Fruit fly (Drosophila melanogaster) whole organism, embryonic: ENCODE data around the gene CG42342.

Experiments used
- Atf-2 ChIP-seq: fragments of 200-800 bp; sonication (Bioruptor generic); optimal IDR thresholded peaks from 2 replicates; lab custom pipeline; 2016; ENCODE audit warnings: missing biosample characterization, missing genetic modification characterization
- B-H1 ChIP-seq: fragments of 200-800 bp; sonication (Bioruptor generic); IDR thresholded peaks from 3 replicates; pipeline ENCODE4 v1.3.6; 2022; ENCODE audit warnings: missing biosample characterization, missing genetic modification characterization
- Bgb ChIP-seq: fragments of 200-800 bp; sonication (Bioruptor generic); IDR thresholded peaks from 2 replicates; pipeline ENCODE4 v1.3.6; 2022; ENCODE audit warnings: missing biosample characterization, missing genetic modification characterization; ENCODE audit not compliant: partially characterized antibody
- BtbVII ChIP-seq: fragments of 200-800 bp; sonication (Bioruptor generic); optimal IDR thresholded peaks from 3 replicates; lab custom pipeline; 2017; ENCODE audit warnings: missing biosample characterization, mild to moderate bottlenecking, missing genetic modification characterization
- CG10366 ChIP-seq: fragments of 200-800 bp; sonication (Bioruptor generic); IDR thresholded peaks from 2 replicates; pipeline ENCODE4 v1.3.6; 2022; ENCODE audit warnings: missing biosample characterization, missing genetic modification characterization
- CG11696 ChIP-seq: fragments of 200-800 bp; sonication (Bioruptor generic); IDR thresholded peaks from 2 replicates; pipeline ENCODE4 v1.3.6; 2022; ENCODE audit warnings: missing biosample characterization, missing genetic modification characterization
- CG15479 ChIP-seq: fragments of 200-800 bp; sonication (Bioruptor generic); optimal IDR thresholded peaks from 3 replicates; lab custom pipeline; 2019; ENCODE audit warnings: missing biosample characterization, mild to moderate bottlenecking, missing genetic modification characterization, moderate library complexity
- CG1647 ChIP-seq: fragments of 200-800 bp; sonication (Bioruptor generic); optimal IDR thresholded peaks from 3 replicates; lab custom pipeline; 2016; ENCODE audit warnings: missing biosample characterization, missing genetic modification characterization
- CG17361 ChIP-seq: fragments of 200-800 bp; sonication (Bioruptor generic); IDR thresholded peaks from 3 replicates; pipeline ENCODE4 v1.3.6; 2022; ENCODE audit warnings: missing biosample characterization, missing genetic modification characterization
- CG17612 ChIP-seq: fragments of 200-800 bp; sonication (Bioruptor generic); IDR thresholded peaks from 2 replicates; pipeline ENCODE4 v1.3.6; 2022; ENCODE audit warnings: missing biosample characterization, missing genetic modification characterization
- CG18011 ChIP-seq: fragments of 200-800 bp; sonication (Bioruptor generic); optimal IDR thresholded peaks from 2 replicates; lab custom pipeline; 2017; ENCODE audit warnings: missing biosample characterization, missing genetic modification characterization, mild to moderate bottlenecking, moderate library complexity, missing genotype
- CG18764 ChIP-seq: fragments of 200-800 bp; sonication (Bioruptor generic); optimal IDR thresholded peaks from 3 replicates; lab custom pipeline; 2016; ENCODE audit warnings: missing biosample characterization, missing genetic modification characterization
- CG2129 ChIP-seq: fragments of 200-800 bp; sonication (Bioruptor generic); IDR thresholded peaks from 2 replicates; pipeline ENCODE4 v1.3.6; 2022; ENCODE audit warnings: missing biosample characterization, missing genetic modification characterization; ENCODE audit not compliant: partially characterized antibody
- CG30431 ChIP-seq: fragments of 200-800 bp; sonication (Bioruptor generic); optimal IDR thresholded peaks from 2 replicates; lab custom pipeline; 2017; ENCODE audit warnings: missing biosample characterization, missing genetic modification characterization
- CG34422 ChIP-seq: fragments of 200-800 bp; sonication (Bioruptor generic); IDR thresholded peaks from 3 replicates; pipeline ENCODE4 v1.3.6; 2022; ENCODE audit warnings: missing biosample characterization, missing genetic modification characterization
- CG42726 ChIP-seq: fragments of 200-800 bp; sonication (Bioruptor generic); IDR thresholded peaks from 2 replicates; pipeline ENCODE4 v1.3.6; 2022; ENCODE audit warnings: missing biosample characterization, missing genetic modification characterization; ENCODE audit not compliant: partially characterized antibody
- CG4282 ChIP-seq: fragments of 200-800 bp; sonication (Bioruptor generic); optimal IDR thresholded peaks from 2 replicates; lab custom pipeline; 2016; ENCODE audit warnings: missing biosample characterization, missing genetic modification characterization
- CG43689 ChIP-seq: fragments of 200-800 bp; sonication (Bioruptor generic); IDR thresholded peaks from 2 replicates; pipeline ENCODE4 v1.3.6; 2022; ENCODE audit warnings: missing biosample characterization, missing genetic modification characterization
- CG4730 ChIP-seq: fragments of 200-800 bp; sonication (Bioruptor generic); IDR thresholded peaks from 2 replicates; pipeline ENCODE4 v1.3.6; 2022; ENCODE audit warnings: missing biosample characterization, missing genetic modification characterization
- CG7357 ChIP-seq: fragments of 200-800 bp; sonication (Bioruptor generic); IDR thresholded peaks from 3 replicates; pipeline ENCODE4 v1.3.6; 2022; ENCODE audit warnings: missing biosample characterization, missing genetic modification characterization
- CG9876 ChIP-seq: fragments of 200-800 bp; sonication (Bioruptor generic); optimal IDR thresholded peaks from 2 replicates; lab custom pipeline; 2016; ENCODE audit warnings: missing biosample characterization, missing genetic modification characterization
- Dbx ChIP-seq: fragments of 200-800 bp; sonication (Bioruptor generic); IDR thresholded peaks from 3 replicates; pipeline ENCODE4 v1.3.6; 2022; ENCODE audit warnings: missing biosample characterization, missing genetic modification characterization
- Dip2 ChIP-seq: fragments of 200-800 bp; sonication (Bioruptor generic); IDR thresholded peaks from 2 replicates; pipeline ENCODE4 v1.3.6; 2022; ENCODE audit warnings: missing biosample characterization, missing genetic modification characterization
- E2f1 ChIP-seq: fragments of 200-800 bp; sonication (Bioruptor generic); IDR thresholded peaks from 2 replicates; pipeline ENCODE4 v1.3.6; 2022; ENCODE audit warnings: missing biosample characterization, missing genetic modification characterization
- Ets97D ChIP-seq: fragments of 200-800 bp; sonication (Bioruptor generic); optimal IDR thresholded peaks from 3 replicates; lab custom pipeline; 2016; ENCODE audit warnings: missing biosample characterization, missing genetic modification characterization
- Hmr ChIP-seq: fragments of 200-800 bp; sonication (Bioruptor generic); optimal IDR thresholded peaks from 3 replicates; lab custom pipeline; 2017; ENCODE audit warnings: mild to moderate bottlenecking, missing biosample characterization, missing genetic modification reagents, missing genetic modification characterization
- Side ChIP-seq: fragments of 200-800 bp; sonication (Bioruptor generic); optimal IDR thresholded peaks from 2 replicates; lab custom pipeline; 2016; ENCODE audit warnings: missing biosample characterization, missing genetic modification characterization
- Sox100B ChIP-seq: fragments of 200-800 bp; sonication (Bioruptor generic); optimal IDR thresholded peaks from 3 replicates; lab custom pipeline; 2018; ENCODE audit warnings: missing biosample characterization, mild to moderate bottlenecking, missing genetic modification characterization
- Usf ChIP-seq: fragments of 200-800 bp; sonication (Bioruptor generic); optimal IDR thresholded peaks from 2 replicates; lab custom pipeline; 2017; ENCODE audit warnings: missing genotype, missing biosample characterization, missing genetic modification characterization
- Vsx1 ChIP-seq: fragments of 200-800 bp; sonication (Bioruptor generic); optimal IDR thresholded peaks from 2 replicates; lab custom pipeline; 2017; ENCODE audit warnings: missing biosample characterization, mild to moderate bottlenecking, missing genetic modification characterization, missing genetic modification reagents
- Xbp1 ChIP-seq: fragments of 200-800 bp; sonication (Bioruptor generic); optimal IDR thresholded peaks from 3 replicates; lab custom pipeline; 2016; ENCODE audit warnings: missing biosample characterization, mild to moderate bottlenecking, missing genetic modification characterization
- cas ChIP-seq: fragments of 200-800 bp; sonication (Bioruptor generic); IDR thresholded peaks from 2 replicates; pipeline ENCODE4 v1.3.6; 2022; ENCODE audit warnings: missing biosample characterization, missing genetic modification characterization
- da ChIP-seq: fragments of 200-800 bp; sonication (Bioruptor generic); optimal IDR thresholded peaks from 2 replicates; lab custom pipeline; 2016; ENCODE audit warnings: missing biosample characterization, missing genetic modification characterization
- dati ChIP-seq: fragments of 200-800 bp; sonication (Bioruptor generic); IDR thresholded peaks from 2 replicates; pipeline ENCODE4 v1.3.6; 2022; ENCODE audit warnings: missing biosample characterization, missing genetic modification characterization
- dysf ChIP-seq: fragments of 200-800 bp; sonication (Bioruptor generic); IDR thresholded peaks from 3 replicates; pipeline ENCODE4 v1.3.6; 2022; ENCODE audit warnings: missing biosample characterization, missing genetic modification characterization
- hb ChIP-seq: fragments of 200-800 bp; sonication (Bioruptor generic); IDR thresholded peaks from 3 replicates; pipeline ENCODE4 v1.3.6; 2022; ENCODE audit warnings: missing biosample characterization, missing genetic modification characterization; ENCODE audit not compliant: partially characterized antibody
- hbn ChIP-seq: fragments of 200-800 bp; sonication (Bioruptor generic); IDR thresholded peaks from 2 replicates; pipeline ENCODE4 v1.3.6; 2022; ENCODE audit warnings: missing biosample characterization, missing genetic modification characterization; ENCODE audit not compliant: partially characterized antibody
- insv ChIP-seq, 2 experiments: fragments of 200-800 bp; sonication (Bioruptor generic); optimal IDR thresholded peaks; 3 replicates each; lab custom pipeline; 2016 to 2018; ENCODE audit warnings: missing biosample characterization in 2 of 2, missing genetic modification characterization in 2 of 2
- kay ChIP-seq: fragments of 200-800 bp; sonication (Bioruptor generic); optimal IDR thresholded peaks from 2 replicates; lab custom pipeline; 2016; ENCODE audit warnings: missing biosample characterization, missing genetic modification characterization
- oc ChIP-seq: fragments of 200-800 bp; sonication (Bioruptor generic); optimal IDR thresholded peaks from 2 replicates; lab custom pipeline; 2018; ENCODE audit warnings: missing biosample characterization, mild to moderate bottlenecking, missing genetic modification characterization, moderate library complexity
- otp ChIP-seq: fragments of 200-800 bp; sonication (Bioruptor generic); IDR thresholded peaks from 3 replicates; pipeline ENCODE4, ENCODE4 v1.3.6; 2022; ENCODE audit warnings: missing biosample characterization, missing genetic modification characterization
- pzg ChIP-seq: fragments of 200-800 bp; sonication (Bioruptor generic); optimal IDR thresholded peaks from 3 replicates; lab custom pipeline; 2018; ENCODE audit warnings: missing biosample characterization, mild to moderate bottlenecking, missing genetic modification characterization, moderate library complexity
- sc ChIP-seq, 3 experiments: fragments of >200 bp in 2 of 3; fragments of 200-800 bp in 1 of 3; sonication (Bioruptor generic) in 1 of 3; optimal IDR thresholded peaks; 2 replicates in 2 of 3; 3 replicates in 1 of 3; lab custom pipeline; 2017; ENCODE audit warnings: mild to moderate bottlenecking in 1 of 3, missing biosample characterization in 1 of 3, missing genetic modification characterization in 1 of 3, missing genetic modification reagents in 1 of 3
- schlank ChIP-seq: fragments of 200-800 bp; sonication (Bioruptor generic); optimal IDR thresholded peaks from 2 replicates; lab custom pipeline; 2018; ENCODE audit warnings: missing biosample characterization, mild to moderate bottlenecking, missing genetic modification characterization
- sens ChIP-seq: fragments of 200-800 bp; sonication (Bioruptor generic); peaks from one replicate; lab custom pipeline; 2016; ENCODE audit warnings: missing biosample characterization, missing genetic modification characterization
- shn ChIP-seq: fragments of 200-800 bp; sonication (Bioruptor generic); optimal IDR thresholded peaks from 3 replicates; lab custom pipeline; 2016; ENCODE audit warnings: missing biosample characterization, missing genetic modification characterization
- sug ChIP-seq: fragments of 200-800 bp; optimal IDR thresholded peaks from 2 replicates; lab custom pipeline; 2019; ENCODE audit warnings: missing biosample characterization, mild to moderate bottlenecking, missing genetic modification characterization, moderate library complexity
- tll ChIP-seq, 2 experiments: fragments of 200-800 bp in 1 of 2; fragments of >200 bp in 1 of 2; sonication (Bioruptor generic) in 1 of 2; optimal IDR thresholded peaks; 2 replicates each; lab custom pipeline; 2017 to 2019; ENCODE audit warnings: missing biosample characterization in 2 of 2, missing genetic modification characterization in 2 of 2, mild to moderate bottlenecking in 1 of 2, moderate library complexity in 1 of 2
- trem ChIP-seq: fragments of 200-800 bp; optimal IDR thresholded peaks from 3 replicates; lab custom pipeline; 2019; ENCODE audit warnings: missing biosample characterization, mild to moderate bottlenecking, missing genetic modification characterization, moderate library complexity
- usp ChIP-seq: fragments of >200 bp; optimal IDR thresholded peaks from 2 replicates; lab custom pipeline; 2017; ENCODE audit warnings: missing biosample characterization, missing genetic modification characterization

The CG42342 gene

dm6 chr3R:16497379-16497778, 5.2 kb upstream of the CG42342 start (continued):
- no peak for TF ChIP-seq sc (optimal IDR thresholded peaks at IDR 0.05; lab: Kevin White, UChicago)
- peak; percentile 68 for TF ChIP-seq sc (GFP tag; optimal IDR thresholded peaks at IDR 0.05; lab: Kevin White, UChicago)
- TF ChIP-seq CG42726 (GFP tag; lab: Robert Waterston, UW), result peak; percentile 83
- TF ChIP-seq Xbp1, result peak; percentile 92
- TF ChIP-seq Atf-2 (GFP tag; lab: Kevin White, UChicago), result peak; percentile 62
- peak; percentile 94 for TF ChIP-seq CG34422 (GFP tag; lab: Robert Waterston, UW)
- peak; percentile 70 for TF ChIP-seq CG30431
- TF ChIP-seq cas (GFP tag; lab: Robert Waterston, UW), result peak; percentile 67
- TF ChIP-seq tll (GFP tag; optimal IDR thresholded peaks at IDR 0.05; lab: Kevin White, UChicago), result no peak
- no peak for TF ChIP-seq sug (tag; lab: Kevin White, UChicago)
- peak; percentile 86 for TF ChIP-seq CG17361 (GFP tag; lab: Robert Waterston, UW)
- TF ChIP-seq oc (tag; lab: Kevin White, UChicago), result peak; percentile 73
- peak; percentile 65 for TF ChIP-seq BtbVII (GFP tag; lab: Kevin White, UChicago)
- peak; percentile 26; the same call in 1 of the 2 replicates for TF ChIP-seq Bgb
- TF ChIP-seq otp (GFP tag; lab: Robert Waterston, UW), result peak; percentile 85
- peak; percentile 38; the same call in 1 of the 2 replicates for TF ChIP-seq dati (GFP tag; lab: Robert Waterston, UW)
- peak; percentile 23 for TF ChIP-seq Usf
- no peak for TF ChIP-seq hb (GFP tag; lab: Robert Waterston, UW)
- TF ChIP-seq CG1647 (GFP tag; lab: Kevin White, UChicago), result peak; percentile 69
- TF ChIP-seq CG4730 (GFP tag; lab: Robert Waterston, UW), result peak; percentile 77
- peak; percentile 73 for TF ChIP-seq trem (tag; lab: Kevin White, UChicago)
- peak; percentile 59 for TF ChIP-seq Side (GFP tag; lab: Kevin White, UChicago)
- peak; percentile 87 for TF ChIP-seq Hmr (GFP tag; lab: Kevin White, UChicago)
- TF ChIP-seq CG10366 (GFP tag; lab: Robert Waterston, UW), result peak; percentile 88
- TF ChIP-seq CG4282 (GFP tag; lab: Kevin White, UChicago), result peak; percentile 29
- TF ChIP-seq dysf (GFP tag; lab: Robert Waterston, UW), result peak; percentile 91
- peak; percentile 66 for TF ChIP-seq Vsx1 (GFP tag; lab: Kevin White, UChicago)
- peak; percentile 86 for TF ChIP-seq E2f1 (GFP tag; lab: Robert Waterston, UW)
- peak; percentile 80 for TF ChIP-seq CG18764 (GFP tag; lab: Kevin White, UChicago)
- peak; percentile 39 for TF ChIP-seq shn (GFP tag; lab: Kevin White, UChicago)
- peak; percentile 76 for TF ChIP-seq Sox100B
- TF ChIP-seq usp (GFP tag; lab: Kevin White, UChicago), result no peak
- TF ChIP-seq insv (GFP tag; optimal IDR thresholded peaks at IDR 0.05; lab: Kevin White, UChicago), result peak in 1 of 2 experiments; percentile 70
- TF ChIP-seq CG43689 (GFP tag; lab: Robert Waterston, UW), result peak; percentile 42; the same call in 1 of the 2 replicates
- TF ChIP-seq CG15479 (GFP tag; lab: Kevin White, UChicago), result no peak
- TF ChIP-seq Dbx (GFP tag; lab: Robert Waterston, UW), result peak; percentile 88
- TF ChIP-seq CG11696 (GFP tag; lab: Robert Waterston, UW), result peak; percentile 65
- peak; percentile 80 for TF ChIP-seq B-H1 (GFP tag; lab: Robert Waterston, UW)
- peak; percentile 51 for TF ChIP-seq CG18011 (GFP tag; lab: Kevin White, UChicago)
- TF ChIP-seq schlank (tag; lab: Kevin White, UChicago), result peak; percentile 28
- peak; percentile 65 for TF ChIP-seq CG9876
- TF ChIP-seq CG7357, result no peak
- no peak for TF ChIP-seq Dip2 (GFP tag; lab: Robert Waterston, UW)
- TF ChIP-seq hbn, result no peak
- TF ChIP-seq da (GFP tag; lab: Kevin White, UChicago), result peak; percentile 26
- peak; percentile 28 for TF ChIP-seq pzg (GFP tag; lab: Kevin White, UChicago)
- TF ChIP-seq kay (GFP tag; lab: Kevin White, UChicago), result peak; percentile 60
- TF ChIP-seq CG2129 (GFP tag; lab: Robert Waterston, UW), result no peak
- peak; percentile 88 for TF ChIP-seq sens (GFP tag; lab: Kevin White, UChicago)
- TF ChIP-seq Ets97D (GFP tag; lab: Kevin White, UChicago), result peak; percentile 51
- TF ChIP-seq CG17612 (GFP tag; lab: Robert Waterston, UW), result peak; percentile 59; the same call in 1 of the 2 replicates
